Fruit fly (Drosophila melanogaster) whole organism, embryonic: ENCODE results near the gene CG5180.

ENCODE experiments used
- CG10267 ChIP-seq: fragments of 200-800 bp; sonication (Bioruptor generic); optimal IDR thresholded peaks from 2 replicates; lab custom pipeline; 2018; ENCODE audit warnings: missing biosample characterization, mild to moderate bottlenecking, missing genetic modification characterization, moderate library complexity
- CG11247 ChIP-seq: fragments of 200-800 bp; sonication (Bioruptor generic); IDR thresholded peaks from 2 replicates; pipeline ENCODE4 v1.3.6; 2022; ENCODE audit warnings: missing biosample characterization, missing genetic modification characterization
- CG12104 ChIP-seq: fragments of 200-800 bp; sonication (Bioruptor generic); optimal IDR thresholded peaks from 3 replicates; lab custom pipeline; 2016; ENCODE audit warnings: missing biosample characterization, missing genetic modification characterization
- CG13287 ChIP-seq: fragments of 200-800 bp; sonication (Bioruptor generic); IDR thresholded peaks from 2 replicates; pipeline ENCODE4 v1.3.6; 2022; ENCODE audit warnings: missing biosample characterization, missing genetic modification characterization; ENCODE audit not compliant: partially characterized antibody
- CG13624 ChIP-seq: fragments of 200-800 bp; sonication (Bioruptor generic); optimal IDR thresholded peaks from 2 replicates; lab custom pipeline; 2016; ENCODE audit warnings: missing biosample characterization, missing genetic modification characterization
- CG14441 ChIP-seq: fragments of 200-800 bp; sonication (Bioruptor generic); IDR thresholded peaks from 2 replicates; pipeline ENCODE4 v1.3.6; 2022; ENCODE audit warnings: missing biosample characterization, missing genetic modification characterization
- CG15696 ChIP-seq: fragments of 200-800 bp; sonication (Bioruptor generic); optimal IDR thresholded peaks from 2 replicates; lab custom pipeline; 2019; ENCODE audit warnings: missing biosample characterization, mild to moderate bottlenecking, missing genetic modification characterization, moderate library complexity
- CG17829 ChIP-seq: fragments of 200-800 bp; optimal IDR thresholded peaks from 2 replicates; lab custom pipeline; 2019; ENCODE audit warnings: missing biosample characterization, mild to moderate bottlenecking, missing genetic modification characterization, moderate library complexity
- CG18764 ChIP-seq: fragments of 200-800 bp; sonication (Bioruptor generic); optimal IDR thresholded peaks from 3 replicates; lab custom pipeline; 2016; ENCODE audit warnings: missing biosample characterization, missing genetic modification characterization
- CG2889 ChIP-seq: fragments of 200-800 bp; sonication (Bioruptor generic); IDR thresholded peaks from 3 replicates; pipeline ENCODE4 v1.3.6; 2022; ENCODE audit warnings: missing biosample characterization, missing genetic modification characterization
- CG30403 ChIP-seq: fragments of 200-800 bp; sonication (Bioruptor generic); optimal IDR thresholded peaks from 3 replicates; lab custom pipeline; 2016; ENCODE audit warnings: missing biosample characterization, missing genetic modification characterization
- CG32772 ChIP-seq: fragments of 200-800 bp; sonication (Bioruptor generic); IDR thresholded peaks from 2 replicates; pipeline ENCODE4 v1.3.6; 2022; ENCODE audit warnings: missing biosample characterization, missing genetic modification characterization
- CG3726 ChIP-seq: fragments of 200-800 bp; sonication (Bioruptor generic); IDR thresholded peaks from 3 replicates; pipeline ENCODE4, ENCODE4 v1.3.6; 2022; ENCODE audit warnings: missing biosample characterization, missing genetic modification characterization
- CG42726 ChIP-seq: fragments of 200-800 bp; sonication (Bioruptor generic); IDR thresholded peaks from 2 replicates; pipeline ENCODE4 v1.3.6; 2022; ENCODE audit warnings: missing biosample characterization, missing genetic modification characterization; ENCODE audit not compliant: partially characterized antibody
- CG4360 ChIP-seq: fragments of 200-800 bp; sonication (Bioruptor generic); IDR thresholded peaks from 2 replicates; pipeline ENCODE4 v1.3.6; 2022; ENCODE audit warnings: missing biosample characterization, missing genetic modification characterization
- CG5245 ChIP-seq: fragments of 200-800 bp; sonication (Bioruptor generic); optimal IDR thresholded peaks from 3 replicates; lab custom pipeline; 2016; ENCODE audit warnings: missing biosample characterization, missing genetic modification characterization
- CG7556 ChIP-seq: fragments of 200-800 bp; sonication (Bioruptor generic); optimal IDR thresholded peaks from 2 replicates; lab custom pipeline; 2017; ENCODE audit warnings: missing biosample characterization, mild to moderate bottlenecking, missing genetic modification characterization
- CG7963 ChIP-seq: fragments of 200-800 bp; sonication (Bioruptor generic); IDR thresholded peaks from 3 replicates; pipeline ENCODE4 v1.3.6; 2022; ENCODE audit warnings: missing biosample characterization, missing genetic modification characterization; ENCODE audit not compliant: partially characterized antibody
- CG9817 ChIP-seq: fragments of 200-800 bp; sonication (Bioruptor generic); optimal IDR thresholded peaks from 2 replicates; lab custom pipeline; 2018; ENCODE audit warnings: missing biosample characterization, mild to moderate bottlenecking, missing genetic modification characterization, moderate library complexity
- ERR ChIP-seq: fragments of 200-800 bp; sonication (Bioruptor generic); optimal IDR thresholded peaks from 2 replicates; lab custom pipeline; 2016; ENCODE audit warnings: missing biosample characterization, missing genetic modification characterization
- Eip74EF ChIP-seq, 2 experiments: fragments of 200-800 bp in 1 of 2; fragments of >200 bp in 1 of 2; sonication (Bioruptor generic) in 1 of 2; optimal IDR thresholded peaks; 2 replicates each; lab custom pipeline; 2017 to 2019; ENCODE audit warnings: missing biosample characterization in 2 of 2, missing genetic modification characterization in 2 of 2, mild to moderate bottlenecking in 1 of 2, moderate library complexity in 1 of 2
- Ets65A ChIP-seq: fragments of 200-800 bp; sonication (Bioruptor generic); peaks from one replicate; lab custom pipeline; 2016; ENCODE audit warnings: missing biosample characterization, missing genetic modification characterization
- HLHmδ ChIP-seq: fragments of 200-800 bp; sonication (Bioruptor generic); optimal IDR thresholded peaks from 2 replicates; lab custom pipeline; 2018; ENCODE audit warnings: missing biosample characterization, mild to moderate bottlenecking, missing genetic modification characterization, moderate library complexity
- Hsf ChIP-seq: fragments of 200-800 bp; sonication (Bioruptor generic); optimal IDR thresholded peaks from 3 replicates; lab custom pipeline; 2016; ENCODE audit warnings: missing biosample characterization, missing genetic modification characterization
- Optix ChIP-seq: fragments of 200-800 bp; sonication (Bioruptor generic); IDR thresholded peaks from 3 replicates; pipeline ENCODE4 v1.3.6; 2022; ENCODE audit warnings: missing biosample characterization, missing genetic modification characterization
- Pdp1 ChIP-seq, 2 experiments: fragments of 200-800 bp; sonication (Bioruptor generic); optimal IDR thresholded peaks; 3 replicates each; lab custom pipeline; 2016; ENCODE audit warnings: missing biosample characterization in 2 of 2, missing genetic modification characterization in 2 of 2, mild to moderate bottlenecking in 1 of 2, moderate library complexity in 1 of 2
- Ptx1 ChIP-seq: fragments of 200-800 bp; sonication (Bioruptor generic); IDR thresholded peaks from 2 replicates; pipeline ENCODE4 v1.3.6; 2022; ENCODE audit warnings: missing biosample characterization, missing genetic modification characterization
- Spps ChIP-seq: fragments of 200-800 bp; sonication (Bioruptor generic); optimal IDR thresholded peaks from 2 replicates; lab custom pipeline; 2018; ENCODE audit warnings: missing biosample characterization, mild to moderate bottlenecking, missing genetic modification characterization
- Stat92E ChIP-seq, 3 experiments: fragments of >200 bp in 2 of 3; fragments of 200-800 bp in 1 of 3; sonication (Bioruptor generic) in 1 of 3; optimal IDR thresholded peaks; 2 replicates each; lab custom pipeline; 2017 to 2019; ENCODE audit warnings: missing biosample characterization in 3 of 3, missing genetic modification characterization in 3 of 3, mild to moderate bottlenecking in 1 of 3, moderate library complexity in 1 of 3
- TFAM ChIP-seq: fragments of 200-800 bp; sonication (Bioruptor generic); optimal IDR thresholded peaks from 2 replicates; lab custom pipeline; 2017; ENCODE audit warnings: missing biosample characterization, missing genetic modification characterization, inconsistent platforms
- abd-A ChIP-seq: fragments of 200-800 bp; sonication (Bioruptor generic); optimal IDR thresholded peaks from 3 replicates; lab custom pipeline; 2019; ENCODE audit warnings: missing biosample characterization, mild to moderate bottlenecking, missing genetic modification characterization, moderate library complexity
- ara ChIP-seq: fragments of 200-800 bp; sonication (Bioruptor generic); IDR thresholded peaks from 2 replicates; pipeline ENCODE4 v1.3.6; 2022; ENCODE audit warnings: missing biosample characterization, missing genetic modification characterization
- chif ChIP-seq, 2 experiments: fragments of 200-800 bp; sonication (Bioruptor generic); optimal IDR thresholded peaks; 3 replicates each; lab custom pipeline; 2016; ENCODE audit warnings: missing biosample characterization in 2 of 2, missing genetic modification characterization in 2 of 2
- dm ChIP-seq: fragments of 200-800 bp; sonication (Bioruptor generic); optimal IDR thresholded peaks from 3 replicates; lab custom pipeline; 2016; ENCODE audit warnings: missing biosample characterization, missing genetic modification characterization
- grn ChIP-seq: fragments of 200-800 bp; sonication (Bioruptor generic); optimal IDR thresholded peaks from 3 replicates; lab custom pipeline; 2017; ENCODE audit warnings: missing biosample characterization, missing genetic modification characterization
- jigr1 ChIP-seq: fragments of 200-800 bp; sonication (Bioruptor generic); IDR thresholded peaks from 3 replicates; pipeline ENCODE4 v1.3.6; 2022; ENCODE audit warnings: missing biosample characterization, missing genetic modification characterization
- kay ChIP-seq: fragments of 200-800 bp; sonication (Bioruptor generic); optimal IDR thresholded peaks from 2 replicates; lab custom pipeline; 2016; ENCODE audit warnings: missing biosample characterization, missing genetic modification characterization
- luna ChIP-seq: fragments of 200-800 bp; sonication (Bioruptor generic); optimal IDR thresholded peaks from 2 replicates; lab custom pipeline; 2016; ENCODE audit warnings: missing biosample characterization, missing genetic modification characterization
- maf-S ChIP-seq: fragments of 200-800 bp; sonication (Bioruptor generic); optimal IDR thresholded peaks from 2 replicates; lab custom pipeline; 2016; ENCODE audit warnings: missing biosample characterization, missing genetic modification characterization
- nau ChIP-seq: fragments of 200-800 bp; sonication (Bioruptor generic); optimal IDR thresholded peaks from 3 replicates; lab custom pipeline; 2017; ENCODE audit warnings: missing biosample characterization, mild to moderate bottlenecking, missing genetic modification characterization, missing genetic modification reagents
- odd ChIP-seq: fragments of 200-800 bp; sonication (Bioruptor generic); optimal IDR thresholded peaks from 2 replicates; lab custom pipeline; 2017; ENCODE audit warnings: missing biosample characterization, mild to moderate bottlenecking, missing genetic modification characterization
- prd ChIP-seq, 3 experiments: fragments of >200 bp in 2 of 3; fragments of 200-800 bp in 1 of 3; sonication (Bioruptor generic) in 1 of 3; optimal IDR thresholded peaks in 2 of 3; IDR thresholded peaks in 1 of 3; 2 replicates in 2 of 3; 3 replicates in 1 of 3; pipeline versions ENCODE4 v1.3.6 to Lab custom; 2017 to 2022; ENCODE audit warnings: missing biosample characterization in 1 of 3, missing genetic modification characterization in 1 of 3
- psq ChIP-seq: fragments of 200-800 bp; sonication (Bioruptor generic); optimal IDR thresholded peaks from 2 replicates; lab custom pipeline; 2017; ENCODE audit warnings: missing biosample characterization, missing genetic modification characterization
- sc ChIP-seq, 3 experiments: fragments of >200 bp in 2 of 3; fragments of 200-800 bp in 1 of 3; sonication (Bioruptor generic) in 1 of 3; optimal IDR thresholded peaks; 2 replicates in 2 of 3; 3 replicates in 1 of 3; lab custom pipeline; 2017; ENCODE audit warnings: mild to moderate bottlenecking in 1 of 3, missing biosample characterization in 1 of 3, missing genetic modification characterization in 1 of 3, missing genetic modification reagents in 1 of 3
- sens ChIP-seq: fragments of 200-800 bp; sonication (Bioruptor generic); peaks from one replicate; lab custom pipeline; 2016; ENCODE audit warnings: missing biosample characterization, missing genetic modification characterization
- stwl ChIP-seq: fragments of 200-800 bp; sonication (Bioruptor generic); optimal IDR thresholded peaks from 3 replicates; lab custom pipeline; 2018; ENCODE audit warnings: missing biosample characterization, mild to moderate bottlenecking, missing genetic modification characterization, moderate library complexity
- sug ChIP-seq: fragments of 200-800 bp; optimal IDR thresholded peaks from 2 replicates; lab custom pipeline; 2019; ENCODE audit warnings: missing biosample characterization, mild to moderate bottlenecking, missing genetic modification characterization, moderate library complexity
- vfl ChIP-seq: fragments of 200-800 bp; sonication (Bioruptor generic); optimal IDR thresholded peaks from 2 replicates; lab custom pipeline; 2016; ENCODE audit warnings: missing biosample characterization, missing genetic modification characterization

Gene CG5180

dm6 chr3R:20579816-20580215 is 22.1 kb downstream of the CG5180 start, which contains the start of the genes EloB and Srp14 (continued):
- TF ChIP-seq sug (tag; lab: Kevin White, UChicago) = peak; percentile 87
- peak; percentile 90 for TF ChIP-seq CG17829 (tag; lab: Kevin White, UChicago)
- TF ChIP-seq HLHmδ (GFP tag; lab: Kevin White, UChicago) = no peak
- TF ChIP-seq luna (GFP tag; lab: Kevin White, UChicago) = no peak
- TF ChIP-seq odd (GFP tag; lab: Kevin White, UChicago) = no peak
- TF ChIP-seq CG14441 = peak; percentile 69
- TF ChIP-seq CG7963 (GFP tag; lab: Robert Waterston, UW) = peak; percentile 95
- no peak for TF ChIP-seq sc (optimal IDR thresholded peaks at IDR 0.05; lab: Kevin White, UChicago)
- no peak for TF ChIP-seq sc (GFP tag; optimal IDR thresholded peaks at IDR 0.05; lab: Kevin White, UChicago)
- TF ChIP-seq CG5245 (GFP tag; lab: Kevin White, UChicago) = peak; percentile 65
- TF ChIP-seq Hsf (GFP tag; lab: Kevin White, UChicago) = peak; percentile 89
- peak; percentile 72 for TF ChIP-seq ara (GFP tag; lab: Robert Waterston, UW)
- peak; percentile 83 for TF ChIP-seq stwl (tag; lab: Kevin White, UChicago)
- no peak for TF ChIP-seq abd-A (tag; lab: Kevin White, UChicago)
- TF ChIP-seq prd (optimal IDR thresholded peaks at IDR 0.05; lab: Kevin White, UChicago) = no peak
- peak; percentile 88 for TF ChIP-seq prd (GFP tag; IDR thresholded peaks at IDR 0.05; lab: Robert Waterston, UW)
- peak; percentile 56 for TF ChIP-seq CG12104 (GFP tag; lab: Kevin White, UChicago)
- peak; percentile 68 for TF ChIP-seq CG7556 (GFP tag; lab: Kevin White, UChicago)
- peak; percentile 67 to 71 for TF ChIP-seq chif (GFP tag; optimal IDR thresholded peaks at IDR 0.05; lab: Kevin White, UChicago)
- TF ChIP-seq CG4360 (GFP tag; lab: Robert Waterston, UW) = no peak
- TF ChIP-seq ERR (GFP tag; lab: Kevin White, UChicago) = peak; percentile 68
- TF ChIP-seq nau (GFP tag; lab: Kevin White, UChicago) = no peak
- peak; percentile 53 for TF ChIP-seq CG32772
- 0 out of 3 replicates have a peak, but pooled peaks have one; percentile 13 for TF ChIP-seq CG3726 (GFP tag; lab: Robert Waterston, UW)
- peak in 1 of 3 experiments; percentile 92 for TF ChIP-seq Stat92E (GFP tag; optimal IDR thresholded peaks at IDR 0.05; lab: Kevin White, UChicago)
- TF ChIP-seq CG9817 = peak; percentile 86
- no peak for TF ChIP-seq psq (GFP tag; lab: Kevin White, UChicago)
- peak; percentile 63 for TF ChIP-seq kay (GFP tag; lab: Kevin White, UChicago)
- peak; percentile 97 for TF ChIP-seq Ets65A (GFP tag; lab: Kevin White, UChicago)
- TF ChIP-seq CG13287 (GFP tag; lab: Robert Waterston, UW) = peak; percentile 98
- TF ChIP-seq CG18764 = peak; percentile 65
- peak; percentile 96 for TF ChIP-seq sens
- peak; percentile 84 for TF ChIP-seq CG13624 (GFP tag; lab: Kevin White, UChicago)
- no peak for TF ChIP-seq jigr1 (GFP tag; lab: Robert Waterston, UW)
- TF ChIP-seq TFAM = peak; percentile 69
- peak; percentile 83 for TF ChIP-seq CG10267 (tag; lab: Kevin White, UChicago)
- peak; percentile 80 for TF ChIP-seq Ptx1 (GFP tag; lab: Robert Waterston, UW)
- TF ChIP-seq Spps = peak; percentile 63
- TF ChIP-seq Optix (GFP tag; lab: Robert Waterston, UW) = no peak
- no peak for TF ChIP-seq grn (GFP tag; lab: Kevin White, UChicago)
- no peak for TF ChIP-seq Eip74EF (GFP tag; optimal IDR thresholded peaks at IDR 0.05; lab: Kevin White, UChicago)
- peak; percentile 87 for TF ChIP-seq CG15696 (tag; lab: Kevin White, UChicago)
- TF ChIP-seq CG42726 (GFP tag; lab: Robert Waterston, UW) = peak; percentile 95
- TF ChIP-seq CG11247 (GFP tag; lab: Robert Waterston, UW) = peak; percentile 72
- peak; percentile 90 for TF ChIP-seq vfl (GFP tag; lab: Kevin White, UChicago)
- TF ChIP-seq CG2889 (GFP tag; lab: Robert Waterston, UW) = peak; percentile 78
- peak; percentile 62 for TF ChIP-seq dm (GFP tag; lab: Kevin White, UChicago)
- peak; percentile 58 for TF ChIP-seq maf-S (GFP tag; lab: Kevin White, UChicago)
- TF ChIP-seq Pdp1 (GFP tag; optimal IDR thresholded peaks at IDR 0.05; lab: Kevin White, UChicago) = peak; percentile 77 to 81
- peak; percentile 90 for TF ChIP-seq CG30403 (GFP tag; lab: Kevin White, UChicago)
